Fruit fly (Drosophila melanogaster) whole organism, prepupa: ENCODE data around the gene tna.

Experiments used
- CG10631 ChIP-seq: fragments of 200-800 bp; sonication (Bioruptor generic); optimal IDR thresholded peaks from 2 replicates; lab custom pipeline; 2016; ENCODE audit warnings: missing biosample characterization, missing genetic modification characterization
- CG10669 ChIP-seq: fragments of 200-800 bp; sonication (Bioruptor generic); optimal IDR thresholded peaks from 3 replicates; lab custom pipeline; 2018; ENCODE audit warnings: missing biosample characterization, mild to moderate bottlenecking, missing genetic modification characterization, moderate library complexity
- CG11294 ChIP-seq: fragments of 200-800 bp; sonication (Bioruptor generic); IDR thresholded peaks from 2 replicates; pipeline ENCODE4 v1.3.6; 2022; ENCODE audit warnings: missing biosample characterization, missing genetic modification characterization
- CG11762 ChIP-seq: fragments of 200-800 bp; sonication (Bioruptor generic); optimal IDR thresholded peaks from 3 replicates; lab custom pipeline; 2016; ENCODE audit warnings: missing biosample characterization, missing genetic modification characterization; ENCODE audit not compliant: insufficient read depth
- CG11902 ChIP-seq: fragments of 200-800 bp; sonication (Bioruptor generic); optimal IDR thresholded peaks from 3 replicates; lab custom pipeline; 2016; ENCODE audit warnings: missing biosample characterization, missing genetic modification characterization
- CG15336 ChIP-seq: fragments of 200-800 bp; sonication (Bioruptor generic); IDR thresholded peaks from 2 replicates; pipeline ENCODE4 v1.3.6; 2022; ENCODE audit warnings: missing biosample characterization, missing genetic modification characterization
- CG1621 ChIP-seq: fragments of 200-800 bp; sonication (Bioruptor generic); optimal IDR thresholded peaks from 3 replicates; lab custom pipeline; 2018; ENCODE audit warnings: missing biosample characterization, mild to moderate bottlenecking, missing genetic modification characterization
- CG16779 ChIP-seq: fragments of 200-800 bp; sonication (Bioruptor generic); optimal IDR thresholded peaks from 3 replicates; lab custom pipeline; 2017; ENCODE audit warnings: missing biosample characterization, mild to moderate bottlenecking, missing genetic modification characterization
- CG3032 ChIP-seq: fragments of 200-800 bp; optimal IDR thresholded peaks from 2 replicates; lab custom pipeline; 2019; ENCODE audit warnings: missing biosample characterization, mild to moderate bottlenecking, missing genetic modification characterization, moderate library complexity
- CG31627 ChIP-seq: fragments of 200-800 bp; sonication (Bioruptor generic); optimal IDR thresholded peaks from 3 replicates; lab custom pipeline; 2016; ENCODE audit warnings: missing biosample characterization, missing genetic modification characterization
- CG32006 ChIP-seq: fragments of 200-800 bp; sonication (Bioruptor generic); optimal IDR thresholded peaks from 3 replicates; lab custom pipeline; 2017; ENCODE audit warnings: missing biosample characterization, mild to moderate bottlenecking, missing genetic modification characterization
- CG34406 ChIP-seq: fragments of 200-800 bp; sonication (Bioruptor generic); optimal IDR thresholded peaks from 3 replicates; lab custom pipeline; 2016; ENCODE audit warnings: missing biosample characterization, missing genetic modification characterization
- CG4318 ChIP-seq: fragments of 200-800 bp; sonication (Bioruptor generic); optimal IDR thresholded peaks from 3 replicates; lab custom pipeline; 2017; ENCODE audit warnings: missing biosample characterization, mild to moderate bottlenecking, missing genetic modification characterization
- CG6163 ChIP-seq: fragments of 200-800 bp; sonication (Bioruptor generic); IDR thresholded peaks from 3 replicates; pipeline ENCODE4 v1.3.6; 2022; ENCODE audit warnings: missing biosample characterization, missing genetic modification characterization
- CG6276 ChIP-seq: fragments of 200-800 bp; sonication (Bioruptor generic); optimal IDR thresholded peaks from 2 replicates; lab custom pipeline; 2017; ENCODE audit warnings: missing biosample characterization, mild to moderate bottlenecking, missing genetic modification characterization
- CG6792 ChIP-seq: fragments of 200-800 bp; sonication (Bioruptor generic); optimal IDR thresholded peaks from 3 replicates; lab custom pipeline; 2016; ENCODE audit warnings: missing biosample characterization, missing genetic modification characterization
- CG6808 ChIP-seq: fragments of 200-800 bp; sonication (Bioruptor generic); optimal IDR thresholded peaks from 3 replicates; lab custom pipeline; 2017; ENCODE audit warnings: missing biosample characterization, missing genetic modification characterization, mild to moderate bottlenecking, moderate library complexity, missing genetic modification reagents
- CG6854 ChIP-seq: fragments of 200-800 bp; sonication (Bioruptor generic); optimal IDR thresholded peaks from 2 replicates; lab custom pipeline; 2017; ENCODE audit warnings: missing biosample characterization, mild to moderate bottlenecking, missing genetic modification characterization
- CG7368 ChIP-seq: fragments of 200-800 bp; sonication (Bioruptor generic); optimal IDR thresholded peaks from 3 replicates; lab custom pipeline; 2016; ENCODE audit warnings: missing biosample characterization, missing genetic modification characterization
- CG8119 ChIP-seq: fragments of 200-800 bp; sonication (Bioruptor generic); IDR thresholded peaks from 3 replicates; pipeline ENCODE4 v1.3.6; 2022; ENCODE audit warnings: missing biosample characterization, missing genetic modification characterization
- CG8319 ChIP-seq: fragments of 200-800 bp; sonication (Bioruptor generic); optimal IDR thresholded peaks from 3 replicates; lab custom pipeline; 2016; ENCODE audit warnings: missing biosample characterization, missing genetic modification characterization
- CG8632 ChIP-seq: fragments of 200-800 bp; sonication (Bioruptor generic); optimal IDR thresholded peaks from 3 replicates; lab custom pipeline; 2016; ENCODE audit warnings: missing biosample characterization, missing genetic modification characterization
- CG9139 ChIP-seq: fragments of 200-800 bp; sonication (Bioruptor generic); optimal IDR thresholded peaks from 3 replicates; lab custom pipeline; 2017; ENCODE audit warnings: missing biosample characterization, mild to moderate bottlenecking, missing genetic modification characterization
- Eip75B ChIP-seq: fragments of 200-800 bp; sonication (Bioruptor generic); optimal IDR thresholded peaks from 3 replicates; lab custom pipeline; 2016; ENCODE audit warnings: missing biosample characterization, missing genetic modification characterization
- Eip93F ChIP-seq: fragments of 200-800 bp; sonication (Bioruptor generic); optimal IDR thresholded peaks from 2 replicates; lab custom pipeline; 2016; ENCODE audit warnings: missing biosample characterization, mild to moderate bottlenecking, missing genetic modification characterization
- Ets21C ChIP-seq: fragments of 200-800 bp; sonication (Bioruptor generic); optimal IDR thresholded peaks from 3 replicates; lab custom pipeline; 2016; ENCODE audit warnings: missing biosample characterization, missing genetic modification characterization
- Ets96B ChIP-seq: fragments of 200-800 bp; optimal IDR thresholded peaks from 2 replicates; lab custom pipeline; 2019; ENCODE audit warnings: missing biosample characterization, mild to moderate bottlenecking, missing genetic modification characterization, moderate library complexity
- Gug ChIP-seq: fragments of 200-800 bp; sonication (Bioruptor generic); IDR thresholded peaks from 2 replicates; pipeline ENCODE4 v1.3.6; 2022; ENCODE audit warnings: missing biosample characterization, missing genetic modification characterization
- Hr38 ChIP-seq: sonication (Bioruptor generic); optimal IDR thresholded peaks from 2 replicates; lab custom pipeline; 2016; ENCODE audit warnings: missing biosample characterization, missing genetic modification characterization
- Hr39 ChIP-seq: fragments of 200-800 bp; sonication (Bioruptor generic); optimal IDR thresholded peaks from 2 replicates; lab custom pipeline; 2016; ENCODE audit warnings: missing biosample characterization, missing genetic modification characterization
- Hr4 ChIP-seq: fragments of 200-800 bp; sonication (Bioruptor generic); optimal IDR thresholded peaks from 3 replicates; lab custom pipeline; 2016; ENCODE audit warnings: missing biosample characterization, missing genetic modification characterization
- OdsH ChIP-seq: fragments of 200-800 bp; sonication (Bioruptor generic); optimal IDR thresholded peaks from 3 replicates; lab custom pipeline; 2016; ENCODE audit warnings: missing biosample characterization, missing genetic modification characterization
- Smox ChIP-seq: fragments of 200-800 bp; sonication (Bioruptor generic); optimal IDR thresholded peaks from 3 replicates; lab custom pipeline; 2016; ENCODE audit warnings: missing biosample characterization, missing genetic modification characterization
- Sox102F ChIP-seq: fragments of 200-800 bp; sonication (Bioruptor generic); optimal IDR thresholded peaks from 2 replicates; lab custom pipeline; 2016; ENCODE audit warnings: missing biosample characterization, mild to moderate bottlenecking, missing genetic modification characterization
- Sox14 ChIP-seq: fragments of 200-800 bp; sonication (Bioruptor generic); optimal IDR thresholded peaks from 3 replicates; lab custom pipeline; 2016; ENCODE audit warnings: missing biosample characterization, missing genetic modification characterization
- Sox15 ChIP-seq: fragments of 200-800 bp; sonication (Bioruptor generic); optimal IDR thresholded peaks from 3 replicates; lab custom pipeline; 2016; ENCODE audit warnings: missing biosample characterization, missing genetic modification characterization
- acj6 ChIP-seq: fragments of 200-800 bp; sonication (Bioruptor generic); optimal IDR thresholded peaks from 3 replicates; lab custom pipeline; 2016; ENCODE audit warnings: missing biosample characterization, missing genetic modification characterization
- cyc ChIP-seq: fragments of 200-800 bp; sonication (Bioruptor generic); optimal IDR thresholded peaks from 3 replicates; lab custom pipeline; 2016; ENCODE audit warnings: missing biosample characterization, missing genetic modification characterization
- dac ChIP-seq: fragments of 200-800 bp; sonication (Bioruptor generic); optimal IDR thresholded peaks from 2 replicates; lab custom pipeline; 2017; ENCODE audit warnings: missing biosample characterization, mild to moderate bottlenecking, missing genetic modification characterization
- dsx ChIP-seq: fragments of 200-800 bp; optimal IDR thresholded peaks from 3 replicates; lab custom pipeline; 2019; ENCODE audit warnings: missing biosample characterization, mild to moderate bottlenecking, missing genetic modification characterization, moderate library complexity; ENCODE audit not compliant: poor library complexity, severe bottlenecking
- eg ChIP-seq: fragments of 200-800 bp; sonication (Bioruptor generic); IDR thresholded peaks from 3 replicates; pipeline ENCODE4 v1.3.6; 2022; ENCODE audit warnings: missing biosample characterization, missing genetic modification characterization
- esn ChIP-seq: fragments of 200-800 bp; sonication (Bioruptor generic); optimal IDR thresholded peaks from 2 replicates; lab custom pipeline; 2016; ENCODE audit warnings: missing biosample characterization, mild to moderate bottlenecking, missing genetic modification characterization, moderate library complexity
- fd59A ChIP-seq: fragments of 200-800 bp; sonication (Bioruptor generic); optimal IDR thresholded peaks from 2 replicates; lab custom pipeline; 2017; ENCODE audit warnings: missing biosample characterization, mild to moderate bottlenecking, missing genetic modification characterization, missing genetic modification reagents
- fd85E ChIP-seq: fragments of 200-800 bp; sonication (Bioruptor generic); optimal IDR thresholded peaks from 3 replicates; lab custom pipeline; 2016; ENCODE audit warnings: missing biosample characterization, missing genetic modification characterization
- net ChIP-seq: fragments of 200-800 bp; sonication (Bioruptor generic); optimal IDR thresholded peaks from 3 replicates; lab custom pipeline; 2016; ENCODE audit warnings: missing biosample characterization, missing genetic modification characterization
- pdm3 ChIP-seq: fragments of 200-800 bp; sonication (Bioruptor generic); optimal IDR thresholded peaks from 3 replicates; lab custom pipeline; 2016; ENCODE audit warnings: missing biosample characterization, missing genetic modification characterization
- salr ChIP-seq, 2 experiments: fragments of 200-800 bp; sonication (Bioruptor generic); optimal IDR thresholded peaks; 3 replicates each; lab custom pipeline; 2016 to 2018; ENCODE audit warnings: missing biosample characterization in 2 of 2, missing genetic modification characterization in 2 of 2, mild to moderate bottlenecking in 1 of 2
- spab ChIP-seq: fragments of 200-800 bp; sonication (Bioruptor generic); optimal IDR thresholded peaks from 2 replicates; lab custom pipeline; 2017; ENCODE audit warnings: missing biosample characterization, mild to moderate bottlenecking, missing genetic modification characterization, missing genetic modification reagents
- ss ChIP-seq, 2 experiments: fragments of 200-800 bp; sonication (Bioruptor generic); optimal IDR thresholded peaks; 2 replicates in 1 of 2; 3 replicates in 1 of 2; lab custom pipeline; 2017 to 2018; ENCODE audit warnings: mild to moderate bottlenecking in 2 of 2, missing biosample characterization in 2 of 2, missing genetic modification characterization in 2 of 2, moderate library complexity in 1 of 2
- svp ChIP-seq: fragments of 200-800 bp; sonication (Bioruptor generic); peaks from one replicate; lab custom pipeline; 2016; ENCODE audit warnings: missing biosample characterization, missing genetic modification characterization

The tna gene

dm6 chr3L:10810539-10811443 is 24.5 kb upstream of the tna start:
- TF ChIP-seq OdsH, result peak; percentile 52
- TF ChIP-seq pdm3 (GFP tag; lab: Kevin White, UChicago), result peak; percentile 45
- TF ChIP-seq eg, result no peak
- TF ChIP-seq Sox15 (GFP tag; lab: Kevin White, UChicago), result no peak
- TF ChIP-seq esn (GFP tag; lab: Kevin White, UChicago), result peak; percentile 52
- TF ChIP-seq CG11294 (GFP tag; lab: Robert Waterston, UW), result no peak; the same call in 1 of the 2 replicates
- TF ChIP-seq CG34406 (GFP tag; lab: Kevin White, UChicago), result no peak
- peak; percentile 26 for TF ChIP-seq CG11762 (GFP tag; lab: Kevin White, UChicago)
- peak; percentile 9 for TF ChIP-seq CG16779
- peak; percentile 11 for TF ChIP-seq CG6276 (GFP tag; lab: Kevin White, UChicago)
- 0 out of 2 replicates have a peak, but pooled peaks have one; percentile 14 for TF ChIP-seq CG15336 (GFP tag; lab: Robert Waterston, UW)
- peak; percentile 7 for TF ChIP-seq CG6808 (GFP tag; lab: Kevin White, UChicago)
- TF ChIP-seq Smox (GFP tag; lab: Kevin White, UChicago), result peak; percentile 48
- TF ChIP-seq CG6854 (GFP tag; lab: Kevin White, UChicago), result no peak
- peak; percentile 6 for TF ChIP-seq CG7368 (GFP tag; lab: Kevin White, UChicago)
- TF ChIP-seq CG8632 (GFP tag; lab: Kevin White, UChicago), result peak; percentile 45
- peak; percentile 41; the same call in 2 of the 3 replicates for TF ChIP-seq CG8119
- no peak for TF ChIP-seq CG1621 (tag; lab: Kevin White, UChicago)
- no peak for TF ChIP-seq Hr38 (GFP tag; lab: Kevin White, UChicago)
- TF ChIP-seq dac (GFP tag; lab: Kevin White, UChicago), result no peak
- no peak for TF ChIP-seq CG9139 (GFP tag; lab: Kevin White, UChicago)
- TF ChIP-seq cyc, result no peak
- TF ChIP-seq ss (GFP tag; optimal IDR thresholded peaks at IDR 0.05; lab: Kevin White, UChicago), result peak in 1 of 2 experiments; percentile 50
- TF ChIP-seq CG10631 (GFP tag; lab: Kevin White, UChicago), result peak; percentile 40
- peak in 1 of 2 experiments; percentile 2 for TF ChIP-seq salr (GFP tag; optimal IDR thresholded peaks at IDR 0.05; lab: Kevin White, UChicago)
- TF ChIP-seq dsx (GFP tag; lab: Kevin White, UChicago), result peak; percentile 44
- peak; percentile 48 for TF ChIP-seq CG32006 (GFP tag; lab: Kevin White, UChicago)
- TF ChIP-seq acj6 (GFP tag; lab: Kevin White, UChicago), result peak; percentile 47
- no peak for TF ChIP-seq fd85E (GFP tag; lab: Kevin White, UChicago)
- TF ChIP-seq CG31627 (GFP tag; lab: Kevin White, UChicago), result peak; percentile 0
- peak; percentile 30 for TF ChIP-seq spab (GFP tag; lab: Kevin White, UChicago)
- TF ChIP-seq CG6792 (GFP tag; lab: Kevin White, UChicago), result peak; percentile 41
- peak; percentile 2 for TF ChIP-seq fd59A (GFP tag; lab: Kevin White, UChicago)
- TF ChIP-seq Ets96B (tag; lab: Kevin White, UChicago), result peak; percentile 63
- no peak for TF ChIP-seq Ets21C (GFP tag; lab: Kevin White, UChicago)
- no peak for TF ChIP-seq Gug (GFP tag; lab: Robert Waterston, UW)
- TF ChIP-seq svp (GFP tag; lab: Kevin White, UChicago), result peak; percentile 59
- peak; percentile 50 for TF ChIP-seq CG3032
- TF ChIP-seq CG4318, result no peak
- TF ChIP-seq Eip75B (GFP tag; lab: Kevin White, UChicago), result peak; percentile 38
- no peak for TF ChIP-seq net (GFP tag; lab: Kevin White, UChicago)
- no peak for TF ChIP-seq CG11902
- TF ChIP-seq CG10669 (GFP tag; lab: Kevin White, UChicago), result peak; percentile 30
- no peak for TF ChIP-seq Sox14
- no peak for TF ChIP-seq Sox102F (GFP tag; lab: Kevin White, UChicago)
- no peak for TF ChIP-seq Eip93F (GFP tag; lab: Kevin White, UChicago)
- peak; percentile 2 for TF ChIP-seq Hr39 (GFP tag; lab: Kevin White, UChicago)
- peak; percentile 42 for TF ChIP-seq Hr4 (GFP tag; lab: Kevin White, UChicago)
- no peak for TF ChIP-seq CG8319 (GFP tag; lab: Kevin White, UChicago)
- no peak for TF ChIP-seq CG6163 (GFP tag; lab: Robert Waterston, UW)
